Worm (Caenorhabditis elegans) whole organism, L3 larva: ENCODE results near the gene dsc-1.

ENCODE experiments used
- R02D3.7 ChIP-seq: fragments of 150-350 bp; optimal IDR thresholded peaks from 2 replicates; lab custom pipeline; 2014; ENCODE audit warnings: missing biosample characterization, missing genetic modification characterization
- ZK546.5 ChIP-seq: sonication (generic microtip); optimal IDR thresholded peaks from 2 replicates; lab custom pipeline; 2017; ENCODE audit warnings: missing biosample characterization, missing genetic modification characterization
- aly-2 ChIP-seq: fragments of 150-350 bp; optimal IDR thresholded peaks from 2 replicates; lab custom pipeline; 2014; ENCODE audit warnings: missing biosample characterization, missing genetic modification characterization
- ama-1 ChIP-seq: fragments of 150-350 bp; optimal IDR thresholded peaks from 2 replicates; lab custom pipeline; 2018
- ceh-28 ChIP-seq: fragments of 150-350 bp; optimal IDR thresholded peaks from 2 replicates; lab custom pipeline; 2014; ENCODE audit warnings: missing biosample characterization, missing genetic modification reagents, missing genetic modification characterization
- ceh-82 ChIP-seq: fragments of 150-350 bp; optimal IDR thresholded peaks from 2 replicates; lab custom pipeline; 2014; ENCODE audit warnings: missing biosample characterization, missing genetic modification characterization
- ceh-9 ChIP-seq: sonication (generic microtip); optimal IDR thresholded peaks from 2 replicates; lab custom pipeline; 2018; ENCODE audit warnings: missing biosample characterization, missing genetic modification characterization
- daf-12 ChIP-seq: fragments of 150-350 bp; optimal IDR thresholded peaks from 2 replicates; lab custom pipeline; 2014; ENCODE audit warnings: missing biosample characterization, missing genetic modification reagents, missing genetic modification characterization
- egl-27 ChIP-seq: sonication (generic microtip); optimal IDR thresholded peaks from 4 replicates; lab custom pipeline; 2017; ENCODE audit warnings: missing biosample characterization, missing genetic modification reagents, missing genetic modification characterization
- egl-5 ChIP-seq: fragments of 150-350 bp; optimal IDR thresholded peaks from 2 replicates; lab custom pipeline; 2017; ENCODE audit warnings: missing biosample characterization, missing genetic modification reagents, missing genetic modification characterization, inconsistent platforms
- elt-1 ChIP-seq: fragments of 150-350 bp; optimal IDR thresholded peaks from 2 replicates; lab custom pipeline; 2014; ENCODE audit warnings: missing biosample characterization, missing genetic modification characterization
- elt-2 ChIP-seq: sonication (generic microtip); optimal IDR thresholded peaks from 2 replicates; lab custom pipeline; 2016; ENCODE audit warnings: missing genetic modification reagents, mild to moderate bottlenecking, missing genetic modification characterization, missing compliant biosample characterization
- elt-3 ChIP-seq, 3 experiments: fragments of 150-350 bp in 1 of 3; sonication (generic microtip) in 2 of 3; optimal IDR thresholded peaks; 2 replicates in 2 of 3; 4 replicates in 1 of 3; lab custom pipeline; 2014 to 2017; ENCODE audit warnings: missing biosample characterization in 3 of 3, missing genetic modification characterization in 3 of 3
- fkh-10 ChIP-seq: sonication (generic microtip); optimal IDR thresholded peaks from 2 replicates; lab custom pipeline; 2017; ENCODE audit warnings: missing biosample characterization, missing genetic modification reagents, missing genetic modification characterization
- fkh-2 ChIP-seq: fragments of 150-350 bp; optimal IDR thresholded peaks from 2 replicates; lab custom pipeline; 2014; ENCODE audit warnings: missing biosample characterization, missing genetic modification reagents, missing genetic modification characterization
- fos-1 ChIP-seq: fragments of 150-350 bp; optimal IDR thresholded peaks from 2 replicates; lab custom pipeline; 2014; ENCODE audit warnings: missing biosample characterization, missing genetic modification characterization
- hmg-11 ChIP-seq: sonication (generic microtip); optimal IDR thresholded peaks from 2 replicates; lab custom pipeline; 2016; ENCODE audit warnings: missing genetic modification characterization, missing compliant biosample characterization
- jun-1 ChIP-seq: fragments of 150-350 bp; optimal IDR thresholded peaks from 2 replicates; lab custom pipeline; 2014; ENCODE audit warnings: missing biosample characterization, missing genetic modification reagents, missing genetic modification characterization
- lin-15B ChIP-seq: fragments of 150-350 bp; optimal IDR thresholded peaks from 2 replicates; lab custom pipeline; 2014; ENCODE audit warnings: missing biosample characterization, missing genetic modification characterization
- lsy-12 ChIP-seq: sonication (generic microtip); optimal IDR thresholded peaks from 2 replicates; lab custom pipeline; 2016; ENCODE audit warnings: mild to moderate bottlenecking, missing genetic modification characterization, missing compliant biosample characterization
- mml-1 ChIP-seq: fragments of 150-350 bp; sonication (generic microtip); optimal IDR thresholded peaks from 3 replicates; lab custom pipeline; 2014; ENCODE audit warnings: missing biosample characterization, missing genetic modification characterization
- nhr-12 ChIP-seq: fragments of 150-350 bp; optimal IDR thresholded peaks from 2 replicates; lab custom pipeline; 2014; ENCODE audit warnings: missing biosample characterization, missing genetic modification characterization
- nhr-23 ChIP-seq: fragments of 150-350 bp; optimal IDR thresholded peaks from 2 replicates; lab custom pipeline; 2014; ENCODE audit warnings: missing biosample characterization, missing genetic modification reagents, missing genetic modification characterization
- nhr-237 ChIP-seq: fragments of 150-350 bp; optimal IDR thresholded peaks from 2 replicates; lab custom pipeline; 2014; ENCODE audit warnings: missing biosample characterization, missing genetic modification characterization
- nhr-28 ChIP-seq: fragments of 150-350 bp; optimal IDR thresholded peaks from 2 replicates; lab custom pipeline; 2014; ENCODE audit warnings: missing biosample characterization, missing genetic modification characterization
- nhr-43 ChIP-seq: sonication (generic microtip); optimal IDR thresholded peaks from 2 replicates; lab custom pipeline; 2016; ENCODE audit warnings: mild to moderate bottlenecking, missing genetic modification characterization, missing compliant biosample characterization; ENCODE audit not compliant: poor library complexity, severe bottlenecking
- nhr-67 ChIP-seq: fragments of 150-350 bp; optimal IDR thresholded peaks from 2 replicates; lab custom pipeline; 2014; ENCODE audit warnings: missing biosample characterization, missing genetic modification characterization
- nhr-76 ChIP-seq: fragments of 150-350 bp; sonication (generic microtip); optimal IDR thresholded peaks from 5 replicates; lab custom pipeline; 2014; ENCODE audit warnings: missing biosample characterization, missing genetic modification characterization
- pha-4 ChIP-seq: fragments of 150-350 bp; optimal IDR thresholded peaks from 2 replicates; lab custom pipeline; 2014; ENCODE audit warnings: missing biosample characterization, missing genetic modification reagents, missing genetic modification characterization
- sea-2 ChIP-seq: fragments of 150-350 bp; sonication (generic microtip); optimal IDR thresholded peaks from 4 replicates; lab custom pipeline; 2014; ENCODE audit warnings: missing biosample characterization, missing genetic modification reagents, missing genetic modification characterization
- skn-1 ChIP-seq: fragments of 150-350 bp; optimal IDR thresholded peaks from 2 replicates; lab custom pipeline; 2014; ENCODE audit warnings: missing biosample characterization, missing genetic modification characterization
- snpc-4 ChIP-seq: fragments of 150-350 bp; optimal IDR thresholded peaks from 2 replicates; lab custom pipeline; 2014; ENCODE audit warnings: missing biosample characterization, missing genetic modification characterization
- tbx-2 ChIP-seq: sonication (generic microtip); optimal IDR thresholded peaks from 2 replicates; lab custom pipeline; 2016; ENCODE audit warnings: mild to moderate bottlenecking, missing genetic modification characterization, missing compliant biosample characterization
- unc-39 ChIP-seq: sonication (generic microtip); optimal IDR thresholded peaks from 4 replicates; lab custom pipeline; 2017; ENCODE audit warnings: missing biosample characterization, missing genetic modification characterization
- unc-62 ChIP-seq: fragments of 150-350 bp; sonication (generic microtip); optimal IDR thresholded peaks from 4 replicates; lab custom pipeline; 2014; ENCODE audit warnings: missing biosample characterization, missing genetic modification reagents, missing genetic modification characterization
- zag-1 ChIP-seq: fragments of 150-350 bp; optimal IDR thresholded peaks from 2 replicates; lab custom pipeline; 2014; ENCODE audit warnings: missing biosample characterization, missing genetic modification characterization
- ztf-11 ChIP-seq: fragments of 150-350 bp; optimal IDR thresholded peaks from 2 replicates; lab custom pipeline; 2014; ENCODE audit warnings: missing biosample characterization, missing genetic modification characterization
- ztf-4 ChIP-seq: fragments of 150-350 bp; optimal IDR thresholded peaks from 2 replicates; lab custom pipeline; 2014; ENCODE audit warnings: missing biosample characterization, missing genetic modification characterization

Gene dsc-1

ce11 chrX:15006847-15007358, 27.7 kb downstream of the dsc-1 start, which contains the start of gene ergi-2:
Gene ergi-2 (minus strand): TSS chrX:15007308.
- no peak for TF ChIP-seq nhr-67
- TF ChIP-seq egl-5: peak; percentile 50
- TF ChIP-seq ama-1 (lab: Kevin White, UChicago): no peak
- no peak for TF ChIP-seq nhr-43 (tag; lab: Kevin White, UChicago)
- no peak for TF ChIP-seq mml-1 (tag; lab: Kevin White, UChicago)
- TF ChIP-seq hmg-11 (tag; lab: Kevin White, UChicago): peak; percentile 16
- TF ChIP-seq pha-4 (tag; lab: Kevin White, UChicago): no peak
- no peak for TF ChIP-seq aly-2 (tag; lab: Kevin White, UChicago)
- peak; percentile 37 for TF ChIP-seq snpc-4 (tag; lab: Kevin White, UChicago)
- peak; percentile 16 for TF ChIP-seq elt-2
- TF ChIP-seq, all 47 proteins: peak for 4

ce11 chrX:15003891-15004550, 30.6 kb downstream of the dsc-1 start, which contains the start of gene slc-25A18.1:
Gene slc-25A18.1 (minus strand): TSS chrX:15003941.
- peak; percentile 50 for TF ChIP-seq elt-2
- no peak for TF ChIP-seq lsy-12

ce11 chrX:14999101-14999500, 35.5 kb downstream of the dsc-1 start, which contains the start of gene cutl-3:
Gene cutl-3 (minus strand): TSS chrX:14999201.
- TF ChIP-seq fkh-2 (tag; lab: Kevin White, UChicago): no peak
- no peak for TF ChIP-seq zag-1 (tag; lab: Kevin White, UChicago)
- TF ChIP-seq pha-4 (tag; lab: Kevin White, UChicago): no peak
- TF ChIP-seq nhr-43 (tag; lab: Kevin White, UChicago): no peak
- TF ChIP-seq ZK546.5: no peak
- no peak for TF ChIP-seq nhr-67
- TF ChIP-seq, all 47 proteins: peak for 0

- no peak for TF ChIP-seq nhr-12 (tag; lab: Kevin White, UChicago)
- TF ChIP-seq tbx-2: no peak
- TF ChIP-seq ceh-28 (tag; lab: Kevin White, UChicago): no peak
- no peak for TF ChIP-seq mml-1 (tag; lab: Kevin White, UChicago)
- TF ChIP-seq R02D3.7 (tag; lab: Kevin White, UChicago): no peak
These were observed 40.9 kb downstream of the dsc-1 start for ce11 chrX:14993744-14994143.

ce11 chrX:14991280-14991679, 43.4 kb downstream of the dsc-1 start, which contains the start of gene iglr-1:
Gene iglr-1 (minus strand): TSS chrX:14991380.
- no peak for TF ChIP-seq ceh-82 (tag; lab: Kevin White, UChicago)
- no peak for TF ChIP-seq fkh-10 (GFP tag; lab: Kevin White, UChicago)
- no peak for TF ChIP-seq unc-62 (GFP tag; lab: Kevin White, UChicago)
- no peak for TF ChIP-seq jun-1 (tag; lab: Kevin White, UChicago)
- no peak for TF ChIP-seq egl-5
- no peak for TF ChIP-seq nhr-23
- TF ChIP-seq nhr-76: no peak
- TF ChIP-seq, all 47 proteins: peak for 0

ce11 chrX:14988160-14988559, 46.5 kb downstream of the dsc-1 start:
- TF ChIP-seq ztf-11 (tag; lab: Kevin White, UChicago) (no peak), nhr-43 (tag; lab: Kevin White, UChicago) (no peak), ZK546.5 (no peak), nhr-23 (no peak), sea-2 (GFP tag; lab: Kevin White, UChicago) (no peak), tbx-2 (no peak), snpc-4 (tag; lab: Kevin White, UChicago) (peak; percentile 40), ama-1 (lab: Kevin White, UChicago) (no peak)

ce11 chrX:14983274-14983673, 51.4 kb downstream of the dsc-1 start, which contains the start of gene rbg-1:
Gene rbg-1 (plus strand): TSS chrX:14983533.
- TF ChIP-seq ceh-9 (no peak), ztf-4 (no peak), nhr-67 (no peak), nhr-237 (tag; lab: Kevin White, UChicago) (no peak), ZK546.5 (no peak), hmg-11 (tag; lab: Kevin White, UChicago) (peak; percentile 51), skn-1 (tag; lab: Kevin White, UChicago) (no peak), daf-12 (tag; lab: Kevin White, UChicago) (no peak), ama-1 (lab: Kevin White, UChicago) (no peak), egl-5 (peak; percentile 95), nhr-43 (tag; lab: Kevin White, UChicago) (no peak), nhr-28 (tag; lab: Kevin White, UChicago) (no peak), nhr-23 (peak; percentile 39), elt-1 (tag; lab: Kevin White, UChicago) (no peak), lin-15B (tag; lab: Kevin White, UChicago) (peak; percentile 77), elt-3 (tag; optimal IDR thresholded peaks at IDR 0.05; lab: Kevin White, UChicago) (no peak), aly-2 (tag; lab: Kevin White, UChicago) (no peak), fos-1 (no peak), unc-39 (tag; lab: Kevin White, UChicago) (no peak), mml-1 (tag; lab: Kevin White, UChicago) (no peak), egl-27 (tag; lab: Kevin White, UChicago) (no peak), snpc-4 (tag; lab: Kevin White, UChicago) (peak; percentile 83), lsy-12 (no peak)
